Fruit fly (Drosophila melanogaster): ENCODE measurements around the gene CG11069.
A peak's percentile ranks its signal among the peaks of the same experiment; 100 is the strongest.

CG11069 gene

dm6 chr3R:24875939-24876842 is 18.4 kb upstream of the CG11069 start, which contains the start of gene CG3744 (continued):
- TF ChIP-seq CG32772 (GFP tag; IDR thresholded peaks at IDR 0.05) (peak; percentile 93), CG7963 (GFP tag; IDR thresholded peaks at IDR 0.05; ENCODE audit: partially characterized antibody) (peak; percentile 93), ash1 (GFP tag; optimal IDR thresholded peaks at IDR 0.05) (peak; percentile 70), Dbx (GFP tag; IDR thresholded peaks at IDR 0.05) (peak; percentile 98), CG3065 (GFP tag; optimal IDR thresholded peaks at IDR 0.05) (peak; percentile 76), schlank (tag; optimal IDR thresholded peaks at IDR 0.05) (peak; percentile 67), odd (GFP tag; optimal IDR thresholded peaks at IDR 0.05) (peak; percentile 50), CG11456 (GFP tag; IDR thresholded peaks at IDR 0.05) (peak; percentile 98), stwl (tag; optimal IDR thresholded peaks at IDR 0.05) (peak; percentile 29), chn (GFP tag; optimal IDR thresholded peaks at IDR 0.05) (peak; percentile 73), danr (GFP tag; IDR thresholded peaks at IDR 0.05) (peak; percentile 73), tx (GFP tag; optimal IDR thresholded peaks at IDR 0.05) (peak; percentile 63), CG1602 (GFP tag; optimal IDR thresholded peaks at IDR 0.05) (peak; percentile 90), jumu (GFP tag; optimal IDR thresholded peaks at IDR 0.05) (peak; percentile 67), Bgb (GFP tag; IDR thresholded peaks at IDR 0.05; ENCODE audit: partially characterized antibody) (peak; percentile 95), ssp (GFP tag; IDR thresholded peaks at IDR 0.05) (peak; percentile 86), Spps (tag; optimal IDR thresholded peaks at IDR 0.05) (peak; percentile 54), emc (GFP tag; optimal IDR thresholded peaks at IDR 0.05) (peak; percentile 6), CG15073 (GFP tag; optimal IDR thresholded peaks at IDR 0.05) (peak; percentile 49), CG3281 (GFP tag; optimal IDR thresholded peaks at IDR 0.05) (peak; percentile 90), phol (tag; optimal IDR thresholded peaks at IDR 0.05) (peak; percentile 90), CG8478 (optimal IDR thresholded peaks at IDR 0.05) (peak; percentile 92), CG17385 (GFP tag; optimal IDR thresholded peaks at IDR 0.05) (peak; percentile 80), BEAF-32 (GFP tag; optimal IDR thresholded peaks at IDR 0.05) (peak; percentile 92), Meics (GFP tag; optimal IDR thresholded peaks at IDR 0.05) (peak; percentile 93), Sox102F (GFP tag; optimal IDR thresholded peaks at IDR 0.05) (peak; percentile 90), mam (GFP tag; optimal IDR thresholded peaks at IDR 0.05) (peak; percentile 90), BtbVII (GFP tag; optimal IDR thresholded peaks at IDR 0.05) (peak; percentile 77), crp (GFP tag; optimal IDR thresholded peaks at IDR 0.05) (no peak), fd102C (GFP tag; optimal IDR thresholded peaks at IDR 0.05) (no peak), vvl (GFP tag; IDR thresholded peaks at IDR 0.05) (peak; percentile 98), Dref (GFP tag; IDR thresholded peaks at IDR 0.05) (peak; percentile 52), esg (GFP tag; conservative IDR thresholded peaks at IDR 0.05) (peak; percentile 87), h (optimal IDR thresholded peaks at IDR 0.05) (no peak), CG12744 (GFP tag; optimal IDR thresholded peaks at IDR 0.05) (peak; percentile 60), slbo (GFP tag; IDR thresholded peaks at IDR 0.05) (peak; percentile 99), CG3163 (GFP tag; optimal IDR thresholded peaks at IDR 0.05) (peak; percentile 27), al (GFP tag; IDR thresholded peaks at IDR 0.05) (peak; percentile 94), CG16813 (GFP tag; IDR thresholded peaks at IDR 0.05; ENCODE audit: partially characterized antibody) (peak; percentile 96), yki (optimal IDR thresholded peaks at IDR 0.05) (no peak), sug (tag; optimal IDR thresholded peaks at IDR 0.05) (peak; percentile 93), ftz-f1 (GFP tag; optimal IDR thresholded peaks at IDR 0.05) (peak; percentile 45), CrebB (tag; optimal IDR thresholded peaks at IDR 0.05) (peak; percentile 69), CG7745 (tag; optimal IDR thresholded peaks at IDR 0.05) (no peak), zfh2 (GFP tag; optimal IDR thresholded peaks at IDR 0.05) (peak; percentile 89), E2f1 (GFP tag; IDR thresholded peaks at IDR 0.05) (peak; percentile 88), sens-2 (GFP tag; IDR thresholded peaks at IDR 0.05) (peak; percentile 90), nau (GFP tag; optimal IDR thresholded peaks at IDR 0.05) (no peak), CG33213 (GFP tag; optimal IDR thresholded peaks at IDR 0.05) (peak; percentile 81), Myb (GFP tag; optimal IDR thresholded peaks at IDR 0.05) (peak; percentile 47)
